Fruit fly (Drosophila melanogaster): ENCODE results near the gene dlg1.
A peak's percentile ranks its signal among the peaks of the same experiment; 100 is the strongest.

dlg1 gene

dm6 chrX:11338973-11339867 lies 30.2 kb upstream of the dlg1 start (continued):
- TF ChIP-seq dac (GFP tag; optimal IDR thresholded peaks at IDR 0.05) (no peak), CG7368 (GFP tag; optimal IDR thresholded peaks at IDR 0.05) (no peak), CG11762 (GFP tag; optimal IDR thresholded peaks at IDR 0.05; ENCODE audit: insufficient read depth) (no peak), vri (GFP tag; optimal IDR thresholded peaks at IDR 0.05) (peak; percentile 41), CG8119 (GFP tag; IDR thresholded peaks at IDR 0.05) (no peak), topi (GFP tag; optimal IDR thresholded peaks at IDR 0.05) (peak; percentile 7), cyc (GFP tag; optimal IDR thresholded peaks at IDR 0.05) (peak; percentile 31), Ets21C (GFP tag; optimal IDR thresholded peaks at IDR 0.05) (peak; percentile 37), achi (GFP tag; optimal IDR thresholded peaks at IDR 0.05) (peak; percentile 22), eg (GFP tag; IDR thresholded peaks at IDR 0.05) (no peak), CG11294 (GFP tag; IDR thresholded peaks at IDR 0.05) (no peak), Blimp-1 (GFP tag; optimal IDR thresholded peaks at IDR 0.05) (no peak), Lpt (GFP tag; optimal IDR thresholded peaks at IDR 0.05) (no peak), CG15336 (GFP tag; IDR thresholded peaks at IDR 0.05) (no peak)

dm6 chrX:11339868-11340548 lies 29.5 kb upstream of the dlg1 start, which contains the start of the genes CG34348 and Kap3:
CG34348 (plus strand) TSS chrX:11339873.
Kap3 (minus strand) TSS chrX:11340084.
- TF ChIP-seq Hr4 (GFP tag; optimal IDR thresholded peaks at IDR 0.05) (peak; percentile 26), CG6163 (GFP tag; IDR thresholded peaks at IDR 0.05) (peak; percentile 67), OdsH (GFP tag; optimal IDR thresholded peaks at IDR 0.05) (no peak), CG9139 (GFP tag; optimal IDR thresholded peaks at IDR 0.05) (peak; percentile 31), dsx (GFP tag; optimal IDR thresholded peaks at IDR 0.05; ENCODE audit: poor library complexity, severe bottlenecking) (peak; percentile 92), fkh (GFP tag; optimal IDR thresholded peaks at IDR 0.05) (peak; percentile 3), svp (GFP tag) (no peak), eg (GFP tag; IDR thresholded peaks at IDR 0.05) (peak; percentile 64; the same call in 2 of the 3 replicates), CG6276 (GFP tag; optimal IDR thresholded peaks at IDR 0.05) (peak; percentile 59)

- peak; percentile 14 for TF ChIP-seq CG10631 (GFP tag; optimal IDR thresholded peaks at IDR 0.05)
- TF ChIP-seq CG11294 (GFP tag; IDR thresholded peaks at IDR 0.05): no peak
- TF ChIP-seq svp (GFP tag): peak; percentile 74
- TF ChIP-seq Smox (GFP tag; optimal IDR thresholded peaks at IDR 0.05): peak; percentile 33
- peak; percentile 48 for TF ChIP-seq Hr4 (GFP tag; optimal IDR thresholded peaks at IDR 0.05)
- TF ChIP-seq CG6163 (GFP tag; IDR thresholded peaks at IDR 0.05): peak; percentile 35; the same call in 1 of the 3 replicates
- no peak for TF ChIP-seq Eip93F (GFP tag; optimal IDR thresholded peaks at IDR 0.05)
- no peak for TF ChIP-seq Hr38 (GFP tag; optimal IDR thresholded peaks at IDR 0.05)
- no peak for TF ChIP-seq CG8319 (GFP tag; optimal IDR thresholded peaks at IDR 0.05)
- no peak for TF ChIP-seq CG11762 (GFP tag; optimal IDR thresholded peaks at IDR 0.05; ENCODE audit: insufficient read depth)
- TF ChIP-seq Ets96B (tag; optimal IDR thresholded peaks at IDR 0.05): peak; percentile 14
- TF ChIP-seq Ets21C (GFP tag; optimal IDR thresholded peaks at IDR 0.05): no peak
- TF ChIP-seq Gug (GFP tag; IDR thresholded peaks at IDR 0.05): no peak
- TF ChIP-seq CG10669 (GFP tag; optimal IDR thresholded peaks at IDR 0.05): no peak
- no peak for TF ChIP-seq CG9139 (GFP tag; optimal IDR thresholded peaks at IDR 0.05)
- TF ChIP-seq Eip75B (GFP tag; optimal IDR thresholded peaks at IDR 0.05): peak; percentile 17
- TF ChIP-seq CG34406 (GFP tag; optimal IDR thresholded peaks at IDR 0.05): no peak
- TF ChIP-seq dac (GFP tag; optimal IDR thresholded peaks at IDR 0.05): no peak
- TF ChIP-seq OdsH (GFP tag; optimal IDR thresholded peaks at IDR 0.05): peak; percentile 35
- no peak for TF ChIP-seq fkh (GFP tag; optimal IDR thresholded peaks at IDR 0.05)
- TF ChIP-seq Lpt (GFP tag; optimal IDR thresholded peaks at IDR 0.05): no peak
- peak; percentile 52 for TF ChIP-seq CG3919 (GFP tag; optimal IDR thresholded peaks at IDR 0.05)
- TF ChIP-seq acj6 (GFP tag; optimal IDR thresholded peaks at IDR 0.05): peak; percentile 39
- TF ChIP-seq CG4318 (GFP tag; optimal IDR thresholded peaks at IDR 0.05): no peak
- TF ChIP-seq pdm3 (GFP tag; optimal IDR thresholded peaks at IDR 0.05): no peak
- TF ChIP-seq Met (GFP tag; optimal IDR thresholded peaks at IDR 0.05): peak; percentile 4
- no peak for TF ChIP-seq CG16779 (tag; optimal IDR thresholded peaks at IDR 0.05)
- peak; percentile 63 for TF ChIP-seq Eip78C (GFP tag)
- TF ChIP-seq CG8632 (GFP tag; optimal IDR thresholded peaks at IDR 0.05): no peak
- TF ChIP-seq CG11902 (GFP tag; optimal IDR thresholded peaks at IDR 0.05): no peak
- no peak for TF ChIP-seq CG6854 (GFP tag; optimal IDR thresholded peaks at IDR 0.05)
- peak; percentile 34 for TF ChIP-seq Hr39 (GFP tag; optimal IDR thresholded peaks at IDR 0.05)
- no peak for TF ChIP-seq CG7368 (GFP tag; optimal IDR thresholded peaks at IDR 0.05)
- TF ChIP-seq topi (GFP tag; optimal IDR thresholded peaks at IDR 0.05): peak; percentile 26
Observed at dm6 chrX:11340719-11341322, 28.6 kb upstream of the dlg1 start.

All from whole organism, prepupa.